Worm (Caenorhabditis elegans): ENCODE data around the gene asp-2.
A peak's percentile ranks its signal among the peaks of the same experiment; 100 is the strongest.

DNA sequence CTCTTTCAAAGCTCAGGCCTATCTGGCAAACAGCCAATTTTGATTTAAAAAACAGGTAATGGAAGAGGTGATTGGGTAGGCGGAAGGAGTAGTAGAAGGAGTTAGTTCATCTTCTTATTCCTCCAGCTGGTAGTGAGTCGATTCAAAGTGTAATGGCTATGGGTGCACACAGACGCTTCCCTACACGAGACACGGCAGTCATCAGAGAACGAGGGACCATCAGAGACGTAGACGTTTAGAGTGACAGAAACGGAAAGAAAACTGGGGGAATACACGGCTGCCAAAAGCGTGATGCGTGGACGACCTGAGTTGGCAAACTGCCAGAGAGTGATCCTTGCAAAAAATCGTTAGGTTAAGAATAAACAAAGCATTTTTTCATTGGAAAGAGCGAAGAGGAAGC lies 44.5 kb downstream of the asp-2 start:
- TF ChIP-seq fkh-10 (GFP tag; optimal IDR thresholded peaks at IDR 0.05) (no peak), dpl-1 (GFP tag; optimal IDR thresholded peaks at IDR 0.05) (no peak), snpc-4 (tag; optimal IDR thresholded peaks at IDR 0.05) (no peak), ztf-11 (tag; optimal IDR thresholded peaks at IDR 0.05) (no peak), nhr-11 (tag; optimal IDR thresholded peaks at IDR 0.05) (no peak), lin-39 (tag; optimal IDR thresholded peaks at IDR 0.05) (no peak), ama-1 (optimal IDR thresholded peaks at IDR 0.05) (no peak), pag-3 (tag; optimal IDR thresholded peaks at IDR 0.05; ENCODE audit: borderline replicate concordance, insufficient read depth) (peak; percentile 86), nhr-76 (tag; optimal IDR thresholded peaks at IDR 0.05) (no peak), lin-13 (GFP tag; optimal IDR thresholded peaks at IDR 0.05) (no peak), nhr-90 (tag; optimal IDR thresholded peaks at IDR 0.05; ENCODE audit: poor library complexity) (no peak)

All from whole organism, L1 larva.